Worm (Caenorhabditis elegans): ENCODE measurements around the gene yap-1.

Gene yap-1

ce11 chrX:10670198-10670597, 21.5 kb upstream of the yap-1 start:
- no peak for TF ChIP-seq ama-1 (optimal IDR thresholded peaks at IDR 0.05)
- TF ChIP-seq tbx-11 (GFP tag; IDR thresholded peaks at IDR 0.05), result no peak
- no peak for TF ChIP-seq ceh-36 (tag; optimal IDR thresholded peaks at IDR 0.05)
- TF ChIP-seq hmg-4 (GFP tag; optimal IDR thresholded peaks at IDR 0.05), result no peak
- no peak for TF ChIP-seq flt-1 (GFP tag; IDR thresholded peaks at IDR 0.05)
- TF ChIP-seq tbx-37 (GFP tag; conservative IDR thresholded peaks at IDR 0.05), result no peak
- TF ChIP-seq tra-4 (tag; optimal IDR thresholded peaks at IDR 0.05), result no peak
- TF ChIP-seq F13C5.2 (tag; optimal IDR thresholded peaks at IDR 0.05), result no peak
- TF ChIP-seq sea-1 (GFP tag; conservative IDR thresholded peaks at IDR 0.05), result no peak
- no peak for TF ChIP-seq B0310.2 (tag; optimal IDR thresholded peaks at IDR 0.05)
- no peak for TF ChIP-seq hnd-1 (tag; optimal IDR thresholded peaks at IDR 0.05)
- no peak for TF ChIP-seq ets-7 (tag; optimal IDR thresholded peaks at IDR 0.05)
- TF ChIP-seq pes-1 (GFP tag; IDR thresholded peaks at IDR 0.05), result no peak
- no peak for TF ChIP-seq hmbx-1 (tag; optimal IDR thresholded peaks at IDR 0.05)
- no peak for TF ChIP-seq ceh-13 (GFP tag; optimal IDR thresholded peaks at IDR 0.05)
- no peak for TF ChIP-seq scrt-1 (GFP tag; IDR thresholded peaks at IDR 0.05)
- TF ChIP-seq aly-1 (tag; optimal IDR thresholded peaks at IDR 0.05), result no peak

ce11 chrX:10674199-10674598, 17.5 kb upstream of the yap-1 start, which contains the start of gene F13E6.2:
F13E6.2 (minus strand) TSS chrX:10674299.
- no peak for TF ChIP-seq aly-1 (tag; optimal IDR thresholded peaks at IDR 0.05)
- TF ChIP-seq hnd-1 (tag; optimal IDR thresholded peaks at IDR 0.05), result no peak
- no peak for TF ChIP-seq ama-1 (optimal IDR thresholded peaks at IDR 0.05)
- TF ChIP-seq sea-1 (GFP tag; conservative IDR thresholded peaks at IDR 0.05), result no peak
- no peak for TF ChIP-seq ceh-36 (tag; optimal IDR thresholded peaks at IDR 0.05)
- no peak for TF ChIP-seq tbx-11 (GFP tag; IDR thresholded peaks at IDR 0.05)
- no peak for TF ChIP-seq flt-1 (GFP tag; IDR thresholded peaks at IDR 0.05)
- TF ChIP-seq ets-7 (tag; optimal IDR thresholded peaks at IDR 0.05), result no peak
- TF ChIP-seq scrt-1 (GFP tag; IDR thresholded peaks at IDR 0.05), result no peak
- TF ChIP-seq tra-4 (tag; optimal IDR thresholded peaks at IDR 0.05), result no peak
- no peak for TF ChIP-seq ceh-13 (GFP tag; optimal IDR thresholded peaks at IDR 0.05)
- TF ChIP-seq tbx-37 (GFP tag; conservative IDR thresholded peaks at IDR 0.05), result no peak

- TF ChIP-seq ceh-36 (tag; optimal IDR thresholded peaks at IDR 0.05) (no peak), pes-1 (GFP tag; IDR thresholded peaks at IDR 0.05) (no peak)
Observed at ce11 chrX:10675376-10675775, 16.4 kb upstream of the yap-1 start.

- TF ChIP-seq scrt-1 (GFP tag; IDR thresholded peaks at IDR 0.05) (no peak), pes-1 (GFP tag; IDR thresholded peaks at IDR 0.05) (no peak)
Observed at ce11 chrX:10675952-10676351, 15.8 kb upstream of the yap-1 start.

ce11 chrX:10677009-10677408, 14.7 kb upstream of the yap-1 start, which contains the start of gene F13E6.1:
F13E6.1 (minus strand) TSS chrX:10677109.
- TF ChIP-seq ceh-36 (tag; optimal IDR thresholded peaks at IDR 0.05) (no peak), hmbx-1 (tag; optimal IDR thresholded peaks at IDR 0.05) (no peak), flt-1 (GFP tag; IDR thresholded peaks at IDR 0.05) (no peak), B0310.2 (tag; optimal IDR thresholded peaks at IDR 0.05) (no peak), F13C5.2 (tag; optimal IDR thresholded peaks at IDR 0.05) (no peak), scrt-1 (GFP tag; IDR thresholded peaks at IDR 0.05) (no peak), tbx-37 (GFP tag; conservative IDR thresholded peaks at IDR 0.05) (no peak), tbx-11 (GFP tag; IDR thresholded peaks at IDR 0.05) (no peak), pes-1 (GFP tag; IDR thresholded peaks at IDR 0.05) (no peak), sea-1 (GFP tag; conservative IDR thresholded peaks at IDR 0.05) (no peak), ets-7 (tag; optimal IDR thresholded peaks at IDR 0.05) (no peak), hnd-1 (tag; optimal IDR thresholded peaks at IDR 0.05) (no peak)

ce11 chrX:10677552-10677951, 14.2 kb upstream of the yap-1 start:
- no peak for TF ChIP-seq tbx-37 (GFP tag; conservative IDR thresholded peaks at IDR 0.05)
- peak; percentile 56 for TF ChIP-seq hmg-4 (GFP tag; optimal IDR thresholded peaks at IDR 0.05)
- no peak for TF ChIP-seq B0310.2 (tag; optimal IDR thresholded peaks at IDR 0.05)
- no peak for TF ChIP-seq tra-4 (tag; optimal IDR thresholded peaks at IDR 0.05)
- 0 out of 2 replicates have a peak, but pooled peaks have one; percentile 25 for TF ChIP-seq flt-1 (GFP tag; IDR thresholded peaks at IDR 0.05)

ce11 chrX:10678081-10678736, 13.5 kb upstream of the yap-1 start:
- TF ChIP-seq hnd-1 (tag; optimal IDR thresholded peaks at IDR 0.05) (no peak), sea-1 (GFP tag; conservative IDR thresholded peaks at IDR 0.05) (no peak), tbx-37 (GFP tag; conservative IDR thresholded peaks at IDR 0.05) (no peak), pes-1 (GFP tag; IDR thresholded peaks at IDR 0.05) (no peak), F13C5.2 (tag; optimal IDR thresholded peaks at IDR 0.05) (no peak)

ce11 chrX:10679193-10679592, 12.6 kb upstream of the yap-1 start:
- TF ChIP-seq tra-4 (tag; optimal IDR thresholded peaks at IDR 0.05), result no peak
- no peak for TF ChIP-seq tbx-37 (GFP tag; conservative IDR thresholded peaks at IDR 0.05)
- TF ChIP-seq tbx-11 (GFP tag; IDR thresholded peaks at IDR 0.05), result no peak
- no peak for TF ChIP-seq flt-1 (GFP tag; IDR thresholded peaks at IDR 0.05)
- no peak for TF ChIP-seq hnd-1 (tag; optimal IDR thresholded peaks at IDR 0.05)
- TF ChIP-seq ceh-36 (tag; optimal IDR thresholded peaks at IDR 0.05), result no peak
- no peak for TF ChIP-seq hmg-4 (GFP tag; optimal IDR thresholded peaks at IDR 0.05)
- no peak for TF ChIP-seq ets-7 (tag; optimal IDR thresholded peaks at IDR 0.05)
- TF ChIP-seq sea-1 (GFP tag; conservative IDR thresholded peaks at IDR 0.05), result no peak
- no peak for TF ChIP-seq pes-1 (GFP tag; IDR thresholded peaks at IDR 0.05)
- no peak for TF ChIP-seq ama-1 (optimal IDR thresholded peaks at IDR 0.05)
- no peak for TF ChIP-seq scrt-1 (GFP tag; IDR thresholded peaks at IDR 0.05)
- TF ChIP-seq hmbx-1 (tag; optimal IDR thresholded peaks at IDR 0.05), result no peak
- TF ChIP-seq ceh-13 (GFP tag; optimal IDR thresholded peaks at IDR 0.05), result no peak
- TF ChIP-seq B0310.2 (tag; optimal IDR thresholded peaks at IDR 0.05), result no peak
- TF ChIP-seq aly-1 (tag; optimal IDR thresholded peaks at IDR 0.05), result no peak
- no peak for TF ChIP-seq F13C5.2 (tag; optimal IDR thresholded peaks at IDR 0.05)
